Worm (Caenorhabditis elegans) whole organism, late embryonic: ENCODE data around the gene F53E4.2.

Experiments used
- C08G9.2 ChIP-seq: sonication (generic microtip); optimal IDR thresholded peaks from 2 replicates; lab custom pipeline; 2016; ENCODE audit warnings: mild to moderate bottlenecking, missing genetic modification characterization, moderate library complexity, missing compliant biosample characterization
- K02D7.2 ChIP-seq: sonication (generic microtip); optimal IDR thresholded peaks from 2 replicates; lab custom pipeline; 2017; ENCODE audit warnings: mild to moderate bottlenecking, missing genetic modification characterization, missing compliant biosample characterization
- K09A11.1 ChIP-seq: sonication (generic microtip); optimal IDR thresholded peaks from 2 replicates; lab custom pipeline; 2017; ENCODE audit warnings: antibody characterized with exemption, mild to moderate bottlenecking, missing genetic modification characterization, missing compliant biosample characterization; ENCODE audit not compliant: insufficient read depth
- Y22D7AL.16 ChIP-seq: sonication (generic microtip); optimal IDR thresholded peaks from 2 replicates; lab custom pipeline; 2016; ENCODE audit warnings: missing genetic modification characterization, missing compliant biosample characterization
- ahr-1 ChIP-seq: sonication (generic microtip); optimal IDR thresholded peaks from 2 replicates; lab custom pipeline; 2016; ENCODE audit warnings: missing genetic modification characterization, missing compliant biosample characterization
- ceh-14 ChIP-seq: sonication (generic microtip); optimal IDR thresholded peaks from 2 replicates; lab custom pipeline; 2016; ENCODE audit warnings: missing genotype, missing genetic modification characterization, missing compliant biosample characterization
- ceh-18 ChIP-seq: sonication (generic microtip); optimal IDR thresholded peaks from 2 replicates; lab custom pipeline; 2016; ENCODE audit warnings: missing genetic modification characterization, missing compliant biosample characterization
- ceh-19 ChIP-seq: fragments of 200-800 bp; sonication (Bioruptor generic); optimal IDR thresholded peaks from 2 replicates; lab custom pipeline; 2018; ENCODE audit warnings: mild to moderate bottlenecking, missing genetic modification characterization, missing compliant biosample characterization
- ceh-2 ChIP-seq: sonication (generic microtip); optimal IDR thresholded peaks from 2 replicates; lab custom pipeline; 2016; ENCODE audit warnings: missing genotype, missing genetic modification characterization, missing compliant biosample characterization
- ceh-24 ChIP-seq: sonication (generic microtip); optimal IDR thresholded peaks from 2 replicates; lab custom pipeline; 2016; ENCODE audit warnings: mild to moderate bottlenecking, missing genetic modification characterization, missing compliant biosample characterization
- ceh-31 ChIP-seq: sonication (generic microtip); optimal IDR thresholded peaks from 2 replicates; lab custom pipeline; 2016; ENCODE audit warnings: missing genetic modification characterization, missing compliant biosample characterization
- ceh-34 ChIP-seq: sonication (generic microtip); optimal IDR thresholded peaks from 2 replicates; lab custom pipeline; 2016; ENCODE audit warnings: mild to moderate bottlenecking, missing genetic modification characterization, missing compliant biosample characterization
- ceh-45 ChIP-seq: fragments of 200-800 bp; sonication (Bioruptor generic); IDR thresholded peaks from 2 replicates; pipeline ENCODE4 v1.3.6; 2022; ENCODE audit warnings: missing genetic modification reagents, missing genetic modification characterization, missing compliant biosample characterization
- ceh-48 ChIP-seq: sonication (generic microtip); optimal IDR thresholded peaks from 2 replicates; lab custom pipeline; 2016; ENCODE audit warnings: missing genetic modification characterization, inconsistent platforms, missing compliant biosample characterization
- ceh-6 ChIP-seq: fragments of 200-800 bp; sonication (Bioruptor generic); optimal IDR thresholded peaks from 2 replicates; lab custom pipeline; 2018; ENCODE audit warnings: mild to moderate bottlenecking, missing genetic modification characterization, missing compliant biosample characterization
- dmd-4 ChIP-seq: sonication (generic microtip); optimal IDR thresholded peaks from 2 replicates; lab custom pipeline; 2016; ENCODE audit warnings: borderline replicate concordance, missing genetic modification characterization, missing compliant biosample characterization
- dve-1 ChIP-seq: sonication (generic microtip); optimal IDR thresholded peaks from 2 replicates; lab custom pipeline; 2017; ENCODE audit warnings: antibody characterized with exemption, mild to moderate bottlenecking, missing genetic modification characterization, missing compliant biosample characterization
- ets-4 ChIP-seq: sonication (generic microtip); optimal IDR thresholded peaks from 2 replicates; lab custom pipeline; 2016; ENCODE audit warnings: missing genetic modification characterization, missing compliant biosample characterization
- fkh-10 ChIP-seq: fragments of 150-350 bp; optimal IDR thresholded peaks from 2 replicates; lab custom pipeline; 2014; ENCODE audit warnings: missing biosample characterization, missing genetic modification reagents, missing genetic modification characterization
- hlh-13 ChIP-seq: fragments of 200-800 bp; sonication (Bioruptor generic); optimal IDR thresholded peaks from 2 replicates; lab custom pipeline; 2018; ENCODE audit warnings: mild to moderate bottlenecking, missing genetic modification characterization, missing compliant biosample characterization
- hlh-15 ChIP-seq: sonication (generic microtip); optimal IDR thresholded peaks from 2 replicates; lab custom pipeline; 2016; ENCODE audit warnings: missing genetic modification characterization, missing compliant biosample characterization
- hlh-30 ChIP-seq: sonication (generic microtip); optimal IDR thresholded peaks from 2 replicates; lab custom pipeline; 2017; ENCODE audit warnings: antibody characterized with exemption, missing genetic modification characterization, missing compliant biosample characterization; ENCODE audit not compliant: insufficient read depth
- hlh-6 ChIP-seq: sonication (generic microtip); optimal IDR thresholded peaks from 2 replicates; lab custom pipeline; 2016; ENCODE audit warnings: missing genotype, missing genetic modification characterization, missing compliant biosample characterization
- hlh-8 ChIP-seq: sonication (generic microtip); optimal IDR thresholded peaks from 2 replicates; lab custom pipeline; 2016; ENCODE audit warnings: missing genotype, missing genetic modification characterization, missing compliant biosample characterization
- lim-6 ChIP-seq: sonication (generic microtip); optimal IDR thresholded peaks from 2 replicates; lab custom pipeline; 2016; ENCODE audit warnings: missing genetic modification characterization, missing compliant biosample characterization
- lin-11 ChIP-seq: fragments of 200-800 bp; sonication (Bioruptor generic); optimal IDR thresholded peaks from 2 replicates; lab custom pipeline; 2018; ENCODE audit warnings: mild to moderate bottlenecking, missing genetic modification characterization, missing compliant biosample characterization
- madf-2 ChIP-seq: sonication (generic microtip); optimal IDR thresholded peaks from 2 replicates; lab custom pipeline; 2017; ENCODE audit warnings: missing genetic modification characterization, missing compliant biosample characterization
- nfya-1 ChIP-seq: sonication (generic microtip); optimal IDR thresholded peaks from 2 replicates; lab custom pipeline; 2017; ENCODE audit warnings: missing genetic modification characterization, mild to moderate bottlenecking, missing compliant biosample characterization, antibody characterized with exemption, moderate library complexity
- pat-9 ChIP-seq: fragments of 200-800 bp; sonication (Bioruptor generic); optimal IDR thresholded peaks from 2 replicates; lab custom pipeline; 2018; ENCODE audit warnings: mild to moderate bottlenecking, missing genetic modification characterization, moderate library complexity, missing compliant biosample characterization
- pax-1 ChIP-seq: fragments of 150-350 bp; optimal IDR thresholded peaks from 2 replicates; lab custom pipeline; 2014; ENCODE audit warnings: missing biosample characterization, missing genetic modification characterization
- pha-2 ChIP-seq: sonication (generic microtip); optimal IDR thresholded peaks from 2 replicates; lab custom pipeline; 2017; ENCODE audit warnings: mild to moderate bottlenecking, missing genetic modification characterization, missing compliant biosample characterization
- ref-2 ChIP-seq: sonication (generic microtip); optimal IDR thresholded peaks from 2 replicates; lab custom pipeline; 2016; ENCODE audit warnings: missing genetic modification characterization, missing compliant biosample characterization
- rnt-1 ChIP-seq: sonication (generic microtip); optimal IDR thresholded peaks from 2 replicates; lab custom pipeline; 2016; ENCODE audit warnings: missing genetic modification characterization, missing compliant biosample characterization
- tbx-2 ChIP-seq: sonication (generic microtip); optimal IDR thresholded peaks from 2 replicates; lab custom pipeline; 2016; ENCODE audit warnings: missing genetic modification characterization, missing compliant biosample characterization
- ttx-3 ChIP-seq: sonication (generic microtip); optimal IDR thresholded peaks from 2 replicates; lab custom pipeline; 2016; ENCODE audit warnings: missing genetic modification reagents, missing genetic modification characterization, missing compliant biosample characterization
- unc-3 ChIP-seq, 2 experiments: fragments of 200-800 bp in 1 of 2; sonication (Bioruptor generic) in 1 of 2; sonication (generic microtip) in 1 of 2; conservative IDR thresholded peaks in 1 of 2; optimal IDR thresholded peaks in 1 of 2; 2 replicates each; pipeline versions ENCODE4 v1.3.6 to Lab custom; 2016 to 2022; ENCODE audit warnings: missing compliant biosample characterization in 2 of 2, missing genetic modification characterization in 2 of 2, missing genetic modification reagents in 1 of 2
- unc-42 ChIP-seq: sonication (generic microtip); optimal IDR thresholded peaks from 2 replicates; lab custom pipeline; 2016; ENCODE audit warnings: missing genotype, missing genetic modification characterization, missing compliant biosample characterization
- unc-55 ChIP-seq: sonication (generic microtip); optimal IDR thresholded peaks from 2 replicates; lab custom pipeline; 2017; ENCODE audit warnings: missing biosample characterization, missing genetic modification reagents, missing genetic modification characterization
- unc-86 ChIP-seq: sonication (generic microtip); optimal IDR thresholded peaks from 2 replicates; lab custom pipeline; 2016; ENCODE audit warnings: missing genetic modification characterization, missing compliant biosample characterization

The F53E4.2 gene

DNA sequence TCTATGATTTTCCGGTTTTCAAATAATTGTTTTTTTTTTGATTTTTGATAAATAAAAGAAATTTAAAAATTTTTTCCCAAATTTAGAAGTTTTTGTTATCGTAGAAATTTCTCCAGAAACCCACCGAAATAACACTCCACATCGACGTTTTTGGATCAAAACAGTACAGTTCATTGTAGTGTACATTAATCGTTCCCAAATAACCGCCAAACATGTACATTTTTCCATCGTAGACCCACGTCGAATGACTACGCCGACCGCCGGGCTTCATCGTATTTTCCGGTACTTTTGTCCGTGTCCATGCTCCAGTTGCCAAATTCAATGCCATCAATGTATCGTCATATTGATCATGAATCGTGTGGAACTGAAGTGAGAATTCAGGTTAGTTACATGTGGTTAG lies at the start of gene F53E4.2:
Gene F53E4.2, plus strand, starts transcription at position 301 of the 400 bp plus-strand sequence.
- TF ChIP-seq K02D7.2 (tag; lab: Kevin White, UChicago) (no peak), ceh-45 (GFP tag; lab: Robert Waterston, UW) (no peak), C08G9.2 (tag; lab: Kevin White, UChicago) (no peak), madf-2 (tag; lab: Kevin White, UChicago) (no peak), unc-86 (tag; lab: Kevin White, UChicago) (no peak), ceh-6 (no peak), hlh-6 (tag; lab: Kevin White, UChicago) (no peak), hlh-13 (GFP tag; lab: Kevin White, UChicago) (no peak), dmd-4 (tag; lab: Kevin White, UChicago) (no peak), ref-2 (no peak), pat-9 (no peak), ceh-31 (no peak)

DNA sequence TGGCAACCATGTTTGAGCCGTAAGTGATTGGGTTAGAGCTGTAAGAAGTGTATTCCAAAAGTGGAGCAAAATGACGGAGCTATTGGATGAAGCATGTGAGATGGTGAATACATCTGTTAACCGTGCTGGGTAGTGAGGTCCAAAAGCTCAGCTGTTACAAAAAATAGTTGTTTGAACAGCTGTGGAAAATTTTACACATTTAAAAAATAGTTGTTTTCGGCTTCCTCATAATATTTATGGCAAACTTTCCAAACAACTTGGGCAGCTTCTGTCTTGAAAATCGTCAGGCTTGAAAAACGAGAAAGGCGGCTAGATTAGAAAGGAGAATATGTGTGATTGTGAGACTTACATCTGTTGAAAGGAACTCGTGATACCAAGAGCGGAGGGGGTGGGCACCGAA lies 49.2 kb upstream of the F53E4.2 start, which contains the start of gene fbxa-154:
Gene fbxa-154, minus strand, starts transcription at position 101 of the 400 bp plus-strand sequence.
- no peak for TF ChIP-seq K09A11.1 (tag; lab: Kevin White, UChicago)
- TF ChIP-seq rnt-1 (tag; lab: Kevin White, UChicago), result no peak
- no peak for TF ChIP-seq hlh-13 (GFP tag; lab: Kevin White, UChicago)
- no peak for TF ChIP-seq pha-2
- no peak for TF ChIP-seq lim-6
- TF ChIP-seq fkh-10 (GFP tag; lab: Kevin White, UChicago), result no peak
- TF ChIP-seq ets-4 (tag; lab: Kevin White, UChicago), result no peak
- TF ChIP-seq C08G9.2 (tag; lab: Kevin White, UChicago), result no peak
- no peak for TF ChIP-seq tbx-2
- no peak for TF ChIP-seq unc-3 (GFP tag; conservative IDR thresholded peaks at IDR 0.05; lab: Robert Waterston, UW)
- TF ChIP-seq unc-3 (tag; optimal IDR thresholded peaks at IDR 0.05; lab: Kevin White, UChicago), result no peak
- TF ChIP-seq dve-1 (tag; lab: Kevin White, UChicago), result no peak
- no peak for TF ChIP-seq ttx-3 (tag; lab: Kevin White, UChicago)
- no peak for TF ChIP-seq ceh-24 (tag; lab: Kevin White, UChicago)

DNA sequence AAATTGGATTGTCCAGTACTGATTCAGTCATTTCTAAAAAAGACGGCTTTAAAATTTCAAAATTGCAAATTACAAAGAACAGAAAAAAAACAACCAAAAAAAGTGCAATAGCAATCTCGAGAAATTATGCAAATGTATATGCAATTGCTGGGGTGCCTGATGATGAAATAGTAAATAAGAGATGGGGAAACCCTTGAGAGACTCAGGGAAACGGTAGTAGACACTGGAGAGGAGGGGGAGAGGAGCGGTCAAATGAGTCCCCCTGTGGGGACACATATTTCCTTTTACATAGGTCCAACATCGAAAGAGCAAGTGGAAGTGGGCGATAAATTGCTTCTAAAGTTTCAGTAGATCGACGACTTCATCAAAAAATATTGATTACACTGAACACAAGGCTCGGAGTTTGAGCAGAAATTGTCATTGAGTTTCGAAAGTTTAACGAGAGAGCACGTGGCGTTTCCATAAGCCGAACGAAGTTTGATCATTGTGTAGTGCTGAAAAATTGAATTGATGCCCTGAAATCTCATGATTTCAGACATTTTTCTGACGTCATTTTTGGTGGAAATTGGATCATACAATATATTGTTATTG lies 43.8 kb upstream of the F53E4.2 start, which contains the start of the genes fbxa-153 and str-12:
Gene fbxa-153, minus strand, starts transcription at position 35 of the 591 bp plus-strand sequence.
Gene str-12, plus strand, starts transcription at position 541 of the 591 bp plus-strand sequence.
- TF ChIP-seq pha-2 (peak; percentile 23), unc-55 (GFP tag; lab: Kevin White, UChicago) (peak; percentile 19), lim-6 (peak; percentile 11), unc-42 (tag; lab: Kevin White, UChicago) (peak; percentile 77), ceh-31 (peak; percentile 76), tbx-2 (peak; percentile 51), hlh-15 (tag; lab: Kevin White, UChicago) (no peak), ceh-14 (tag; lab: Kevin White, UChicago) (peak; percentile 74), ceh-34 (tag; lab: Kevin White, UChicago) (peak; percentile 73), ref-2 (peak; percentile 56), lin-11 (tag; lab: Kevin White, UChicago) (no peak), nfya-1 (tag; lab: Kevin White, UChicago) (peak; percentile 24), pax-1 (no peak), ceh-18 (tag; lab: Kevin White, UChicago) (peak; percentile 5)

- TF ChIP-seq hlh-30, result no peak
- no peak for TF ChIP-seq ceh-2 (tag; lab: Kevin White, UChicago)
- TF ChIP-seq pha-2, result no peak
- TF ChIP-seq unc-86 (tag; lab: Kevin White, UChicago), result no peak
- no peak for TF ChIP-seq dve-1 (tag; lab: Kevin White, UChicago)
- no peak for TF ChIP-seq K09A11.1 (tag; lab: Kevin White, UChicago)
- no peak for TF ChIP-seq C08G9.2 (tag; lab: Kevin White, UChicago)
- no peak for TF ChIP-seq ceh-19 (GFP tag; lab: Kevin White, UChicago)
- TF ChIP-seq ref-2, result no peak
- TF ChIP-seq hlh-13 (GFP tag; lab: Kevin White, UChicago), result no peak
- TF ChIP-seq hlh-8, result no peak
- TF ChIP-seq ahr-1, result no peak
- no peak for TF ChIP-seq pat-9
- TF ChIP-seq lim-6, result no peak
- no peak for TF ChIP-seq ceh-48 (tag; lab: Kevin White, UChicago)
- TF ChIP-seq Y22D7AL.16, result no peak
- no peak for TF ChIP-seq unc-42 (tag; lab: Kevin White, UChicago)
Measured at ce11 chrV:15612886-15613285, 41.3 kb upstream of the F53E4.2 start, which contains the start of gene str-263. str-263 (plus strand) TSS chrV:15613186.
